Fruit fly (Drosophila melanogaster) whole organism, embryonic: Measurements from ENCODE around the gene CG12016.

Experiments used
- Ada2b ChIP-seq: fragments of 200-800 bp; sonication (Bioruptor generic); IDR thresholded peaks from 2 replicates; pipeline ENCODE4 v1.3.6; 2022; ENCODE audit warnings: missing biosample characterization, missing genetic modification characterization
- BEAF-32 ChIP-seq: fragments of 200-800 bp; sonication (Bioruptor generic); optimal IDR thresholded peaks from 3 replicates; lab custom pipeline; 2017; ENCODE audit warnings: missing biosample characterization, missing genetic modification characterization, mild to moderate bottlenecking, moderate library complexity, missing genetic modification reagents
- Bdp1 ChIP-seq: fragments of 200-800 bp; sonication (Bioruptor generic); optimal IDR thresholded peaks from 3 replicates; lab custom pipeline; 2016; ENCODE audit warnings: missing biosample characterization, missing genetic modification characterization
- Bgb ChIP-seq: fragments of 200-800 bp; sonication (Bioruptor generic); IDR thresholded peaks from 2 replicates; pipeline ENCODE4 v1.3.6; 2022; ENCODE audit warnings: missing biosample characterization, missing genetic modification characterization; ENCODE audit not compliant: partially characterized antibody
- C15 ChIP-seq: fragments of 200-800 bp; sonication (Bioruptor generic); IDR thresholded peaks from 3 replicates; pipeline ENCODE4 v1.3.6; 2022; ENCODE audit warnings: missing biosample characterization, missing genetic modification characterization
- CG13123 ChIP-seq: fragments of 200-800 bp; sonication (Bioruptor generic); optimal IDR thresholded peaks from 2 replicates; lab custom pipeline; 2016; ENCODE audit warnings: missing biosample characterization, missing genetic modification characterization
- CG14965 ChIP-seq: fragments of 200-800 bp; sonication (Bioruptor generic); optimal IDR thresholded peaks from 2 replicates; lab custom pipeline; 2016; ENCODE audit warnings: missing biosample characterization, missing genetic modification characterization, borderline replicate concordance
- CG1603 ChIP-seq: fragments of 200-800 bp; sonication (Bioruptor generic); optimal IDR thresholded peaks from 2 replicates; lab custom pipeline; 2019; ENCODE audit warnings: missing biosample characterization, mild to moderate bottlenecking, missing genetic modification characterization, moderate library complexity
- CG18599 ChIP-seq: fragments of 200-800 bp; sonication (Bioruptor generic); optimal IDR thresholded peaks from 3 replicates; lab custom pipeline; 2017; ENCODE audit warnings: missing biosample characterization, missing genetic modification characterization, mild to moderate bottlenecking, moderate library complexity, missing genetic modification reagents
- CG3163 ChIP-seq: fragments of 200-800 bp; sonication (Bioruptor generic); optimal IDR thresholded peaks from 3 replicates; lab custom pipeline; 2016; ENCODE audit warnings: missing biosample characterization, missing genetic modification characterization
- CG32532 ChIP-seq: fragments of 200-800 bp; sonication (Bioruptor generic); IDR thresholded peaks from 2 replicates; pipeline ENCODE4 v1.3.6; 2022; ENCODE audit warnings: missing biosample characterization, missing genetic modification characterization
- CG3847 ChIP-seq: fragments of 200-800 bp; sonication (Bioruptor generic); IDR thresholded peaks from 2 replicates; pipeline ENCODE4 v1.3.6; 2022; ENCODE audit warnings: missing biosample characterization, missing genetic modification characterization
- CG7271 ChIP-seq: fragments of 200-800 bp; sonication (Bioruptor generic); optimal IDR thresholded peaks from 2 replicates; lab custom pipeline; 2018; ENCODE audit warnings: missing biosample characterization, mild to moderate bottlenecking, missing genetic modification characterization, moderate library complexity
- CG8281 ChIP-seq: fragments of 200-800 bp; sonication (Bioruptor generic); optimal IDR thresholded peaks from 2 replicates; lab custom pipeline; 2018; ENCODE audit warnings: missing biosample characterization, mild to moderate bottlenecking, missing genetic modification characterization, moderate library complexity
- Camta ChIP-seq: fragments of 200-800 bp; sonication (Bioruptor generic); optimal IDR thresholded peaks from 2 replicates; lab custom pipeline; 2016; ENCODE audit warnings: missing biosample characterization, missing genetic modification characterization
- Dad ChIP-seq: fragments of 200-800 bp; sonication (Bioruptor generic); optimal IDR thresholded peaks from 3 replicates; lab custom pipeline; 2016; ENCODE audit warnings: missing biosample characterization, missing genetic modification characterization
- Dref ChIP-seq: fragments of 200-800 bp; sonication (Bioruptor generic); IDR thresholded peaks from 2 replicates; pipeline ENCODE4 v1.3.6; 2022; ENCODE audit warnings: missing biosample characterization, missing genetic modification characterization
- Drgx ChIP-seq: fragments of 200-800 bp; sonication (Bioruptor generic); IDR thresholded peaks from 2 replicates; pipeline ENCODE4 v1.3.6; 2022; ENCODE audit warnings: missing biosample characterization, missing genetic modification characterization
- Eip74EF ChIP-seq, 2 experiments: fragments of 200-800 bp in 1 of 2; fragments of >200 bp in 1 of 2; sonication (Bioruptor generic) in 1 of 2; optimal IDR thresholded peaks; 2 replicates each; lab custom pipeline; 2017 to 2019; ENCODE audit warnings: missing biosample characterization in 2 of 2, missing genetic modification characterization in 2 of 2, mild to moderate bottlenecking in 1 of 2, moderate library complexity in 1 of 2
- Ets65A ChIP-seq: fragments of 200-800 bp; sonication (Bioruptor generic); peaks from one replicate; lab custom pipeline; 2016; ENCODE audit warnings: missing biosample characterization, missing genetic modification characterization
- HHEX ChIP-seq: fragments of 200-800 bp; sonication (Bioruptor generic); optimal IDR thresholded peaks from 3 replicates; lab custom pipeline; 2017; ENCODE audit warnings: missing biosample characterization, mild to moderate bottlenecking, missing genetic modification characterization, missing genetic modification reagents
- HmgD ChIP-seq: fragments of 200-800 bp; sonication (Bioruptor generic); optimal IDR thresholded peaks from 3 replicates; lab custom pipeline; 2016; ENCODE audit warnings: missing biosample characterization, missing genetic modification characterization
- Hmx ChIP-seq: fragments of 200-800 bp; sonication (Bioruptor generic); optimal IDR thresholded peaks from 2 replicates; lab custom pipeline; 2016; ENCODE audit warnings: missing biosample characterization, missing genetic modification characterization
- Kr ChIP-seq: fragments of 200-800 bp; sonication (Bioruptor generic); optimal IDR thresholded peaks from 2 replicates; lab custom pipeline; 2017; ENCODE audit warnings: missing biosample characterization, mild to moderate bottlenecking, missing genetic modification characterization
- Max ChIP-seq: fragments of 200-800 bp; sonication (Bioruptor generic); optimal IDR thresholded peaks from 2 replicates; lab custom pipeline; 2016; ENCODE audit warnings: missing biosample characterization, mild to moderate bottlenecking, missing genetic modification characterization
- Med ChIP-seq: fragments of 200-800 bp; sonication (Bioruptor generic); peaks from one replicate; lab custom pipeline; 2016; ENCODE audit warnings: missing biosample characterization, missing genetic modification characterization, mild to moderate bottlenecking, inconsistent platforms, moderate library complexity
- Nf-YC ChIP-seq: fragments of 200-800 bp; optimal IDR thresholded peaks from 3 replicates; lab custom pipeline; 2019; ENCODE audit warnings: missing biosample characterization, mild to moderate bottlenecking, missing genetic modification characterization, moderate library complexity
- Optix ChIP-seq: fragments of 200-800 bp; sonication (Bioruptor generic); IDR thresholded peaks from 3 replicates; pipeline ENCODE4 v1.3.6; 2022; ENCODE audit warnings: missing biosample characterization, missing genetic modification characterization
- al ChIP-seq: fragments of 200-800 bp; sonication (Bioruptor generic); IDR thresholded peaks from 2 replicates; pipeline ENCODE4 v1.3.6; 2022; ENCODE audit warnings: missing biosample characterization, missing genetic modification characterization
- amos ChIP-seq: fragments of 200-800 bp; sonication (Bioruptor generic); IDR thresholded peaks from 2 replicates; pipeline ENCODE4 v1.3.6; 2022; ENCODE audit warnings: missing biosample characterization, missing genetic modification characterization; ENCODE audit not compliant: partially characterized antibody
- ap ChIP-seq: fragments of 200-800 bp; sonication (Bioruptor generic); IDR thresholded peaks from 2 replicates; pipeline ENCODE4 v1.3.6; 2022; ENCODE audit warnings: missing biosample characterization, missing genetic modification characterization
- ash1 ChIP-seq: fragments of 200-800 bp; sonication (Bioruptor generic); optimal IDR thresholded peaks from 2 replicates; lab custom pipeline; 2018; ENCODE audit warnings: missing biosample characterization, mild to moderate bottlenecking, missing genetic modification characterization
- az2 ChIP-seq: fragments of 200-800 bp; sonication (Bioruptor generic); optimal IDR thresholded peaks from 3 replicates; lab custom pipeline; 2016; ENCODE audit warnings: missing biosample characterization, missing genetic modification characterization
- disco-r ChIP-seq: fragments of 200-800 bp; sonication (Bioruptor generic); optimal IDR thresholded peaks from 2 replicates; lab custom pipeline; 2016; ENCODE audit warnings: missing biosample characterization, missing genetic modification characterization
- dmrt11E ChIP-seq: fragments of 200-800 bp; sonication (Bioruptor generic); optimal IDR thresholded peaks from 3 replicates; lab custom pipeline; 2018; ENCODE audit warnings: missing biosample characterization, mild to moderate bottlenecking, missing genetic modification characterization, moderate library complexity
- eve ChIP-seq, 2 experiments: fragments of >200 bp; optimal IDR thresholded peaks; 2 replicates each; lab custom pipeline; 2017; ENCODE audit warnings: missing biosample characterization in 2 of 2, missing genetic modification characterization in 2 of 2
- ftz-f1 ChIP-seq: fragments of 200-800 bp; sonication (Bioruptor generic); optimal IDR thresholded peaks from 2 replicates; lab custom pipeline; 2016; ENCODE audit warnings: missing biosample characterization, missing genetic modification characterization
- gcm ChIP-seq: fragments of 200-800 bp; sonication (Bioruptor generic); optimal IDR thresholded peaks from 2 replicates; lab custom pipeline; 2019; ENCODE audit warnings: missing biosample characterization, mild to moderate bottlenecking, missing genetic modification characterization, moderate library complexity
- gt ChIP-seq: fragments of 200-800 bp; sonication (Bioruptor generic); IDR thresholded peaks from 2 replicates; pipeline ENCODE4 v1.3.6; 2022; ENCODE audit warnings: missing biosample characterization, missing genetic modification characterization
- ham ChIP-seq: fragments of 200-800 bp; sonication (Bioruptor generic); IDR thresholded peaks from 2 replicates; pipeline ENCODE4 v1.3.6; 2022; ENCODE audit warnings: missing biosample characterization, missing genetic modification characterization
- insv ChIP-seq, 2 experiments: fragments of 200-800 bp; sonication (Bioruptor generic); optimal IDR thresholded peaks; 3 replicates each; lab custom pipeline; 2016 to 2018; ENCODE audit warnings: missing biosample characterization in 2 of 2, missing genetic modification characterization in 2 of 2
- ken ChIP-seq: fragments of 200-800 bp; sonication (Bioruptor generic); IDR thresholded peaks from 3 replicates; pipeline ENCODE4 v1.3.6; 2022; ENCODE audit warnings: missing biosample characterization, missing genetic modification characterization
- mld ChIP-seq: fragments of 200-800 bp; sonication (Bioruptor generic); IDR thresholded peaks from 3 replicates; pipeline ENCODE4 v1.3.6; 2022; ENCODE audit warnings: missing biosample characterization, missing genetic modification characterization; ENCODE audit not compliant: partially characterized antibody
- nerfin-2 ChIP-seq: fragments of 200-800 bp; sonication (Bioruptor generic); IDR thresholded peaks from 2 replicates; pipeline ENCODE4 v1.3.6; 2022; ENCODE audit warnings: missing biosample characterization, missing genetic modification characterization; ENCODE audit not compliant: partially characterized antibody
- run ChIP-seq: fragments of 200-800 bp; sonication (Bioruptor generic); optimal IDR thresholded peaks from 3 replicates; lab custom pipeline; 2018; ENCODE audit warnings: missing biosample characterization, mild to moderate bottlenecking, missing genetic modification characterization
- scrt ChIP-seq: fragments of 200-800 bp; sonication (Bioruptor generic); optimal IDR thresholded peaks from 2 replicates; lab custom pipeline; 2018; ENCODE audit warnings: missing biosample characterization, mild to moderate bottlenecking, missing genetic modification characterization, moderate library complexity
- shn ChIP-seq: fragments of 200-800 bp; sonication (Bioruptor generic); optimal IDR thresholded peaks from 3 replicates; lab custom pipeline; 2016; ENCODE audit warnings: missing biosample characterization, missing genetic modification characterization
- stc ChIP-seq: fragments of 200-800 bp; sonication (Bioruptor generic); IDR thresholded peaks from 2 replicates; pipeline ENCODE4 v1.3.6; 2022; ENCODE audit warnings: missing biosample characterization, missing genetic modification characterization
- vfl ChIP-seq: fragments of 200-800 bp; sonication (Bioruptor generic); optimal IDR thresholded peaks from 2 replicates; lab custom pipeline; 2016; ENCODE audit warnings: missing biosample characterization, missing genetic modification characterization
- zen ChIP-seq: fragments of 200-800 bp; sonication (Bioruptor generic); optimal IDR thresholded peaks from 3 replicates; lab custom pipeline; 2018; ENCODE audit warnings: missing biosample characterization, mild to moderate bottlenecking, missing genetic modification characterization, moderate library complexity
- zfh1 ChIP-seq: fragments of 200-800 bp; sonication (Bioruptor generic); IDR thresholded peaks from 3 replicates; pipeline ENCODE4 v1.3.6; 2022; ENCODE audit warnings: missing biosample characterization, missing genetic modification characterization

CG12016 gene

DNA sequence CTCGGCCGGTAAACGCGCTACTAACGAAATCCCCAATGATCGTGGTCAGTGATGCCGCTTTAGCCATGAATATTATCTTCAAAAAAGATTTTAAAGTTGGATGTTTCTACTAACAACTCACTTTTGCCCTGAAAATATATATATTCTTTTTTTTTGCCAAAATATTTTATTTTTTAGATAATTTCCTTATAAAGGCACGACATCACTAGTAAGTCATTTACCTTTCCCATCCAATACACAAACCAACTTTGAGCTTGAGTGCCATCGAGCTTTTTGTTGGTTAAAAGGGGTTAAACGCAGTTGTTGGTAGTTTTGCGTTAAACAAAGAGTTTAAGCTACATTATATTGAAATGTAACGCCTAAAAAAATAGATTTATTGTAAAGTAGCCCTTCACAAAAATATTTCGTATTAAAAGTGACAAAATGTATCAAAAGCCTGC, 16.2 kb upstream of the CG12016 start, which contains the start of gene CG14968 (continued):
- TF ChIP-seq CG7271 (tag; lab: Kevin White, UChicago) (peak; percentile 75), Med (peak; percentile 96), run (peak; percentile 72), disco-r (GFP tag; lab: Kevin White, UChicago) (peak; percentile 24), Dad (GFP tag; lab: Kevin White, UChicago) (peak; percentile 86), stc (GFP tag; lab: Robert Waterston, UW) (peak; percentile 96), zfh1 (peak; percentile 98), Eip74EF (GFP tag; optimal IDR thresholded peaks at IDR 0.05; lab: Kevin White, UChicago) (peak in 1 of 2 experiments; percentile 85), vfl (GFP tag; lab: Kevin White, UChicago) (peak; percentile 74), Drgx (peak; percentile 95), ash1 (GFP tag; lab: Kevin White, UChicago) (peak; percentile 72), CG18599 (GFP tag; lab: Kevin White, UChicago) (peak; percentile 97), shn (GFP tag; lab: Kevin White, UChicago) (peak; percentile 48), CG3847 (peak; percentile 98), BEAF-32 (GFP tag; lab: Kevin White, UChicago) (no peak), Ada2b (peak; percentile 95), CG13123 (GFP tag; lab: Kevin White, UChicago) (peak; percentile 85), CG1603 (tag; lab: Kevin White, UChicago) (peak; percentile 36), Bgb (GFP tag; lab: Robert Waterston, UW) (no peak), ham (GFP tag; lab: Robert Waterston, UW) (peak; percentile 81), gt (GFP tag; lab: Robert Waterston, UW) (peak; percentile 82), Dref (GFP tag; lab: Robert Waterston, UW) (peak; percentile 32; the same call in 1 of the 2 replicates), CG8281 (peak; percentile 75), mld (GFP tag; lab: Robert Waterston, UW) (no peak), HmgD (GFP tag; lab: Kevin White, UChicago) (no peak), ken (GFP tag; lab: Robert Waterston, UW) (peak; percentile 94), Nf-YC (peak; percentile 69), gcm (GFP tag; lab: Kevin White, UChicago) (peak; percentile 79), eve (GFP tag; optimal IDR thresholded peaks at IDR 0.05; lab: Kevin White, UChicago) (peak in 1 of 2 experiments; percentile 86), nerfin-2 (GFP tag; lab: Robert Waterston, UW) (no peak), ap (peak; percentile 95), az2 (GFP tag; lab: Kevin White, UChicago) (peak; percentile 92), scrt (GFP tag; lab: Kevin White, UChicago) (peak; percentile 90), C15 (GFP tag; lab: Robert Waterston, UW) (peak; percentile 90), Optix (peak; percentile 85), CG14965 (GFP tag; lab: Kevin White, UChicago) (no peak), Kr (GFP tag; lab: Kevin White, UChicago) (no peak), insv (GFP tag; optimal IDR thresholded peaks at IDR 0.05; lab: Kevin White, UChicago) (peak in 1 of 2 experiments; percentile 33), ftz-f1 (peak; percentile 48), Camta (GFP tag; lab: Kevin White, UChicago) (peak; percentile 85), zen (tag; lab: Kevin White, UChicago) (peak; percentile 87), HHEX (GFP tag; lab: Kevin White, UChicago) (peak; percentile 94), Max (GFP tag; lab: Kevin White, UChicago) (peak; percentile 92), dmrt11E (tag; lab: Kevin White, UChicago) (peak; percentile 78), CG3163 (GFP tag; lab: Kevin White, UChicago) (no peak), Ets65A (GFP tag; lab: Kevin White, UChicago) (peak; percentile 92), CG32532 (GFP tag; lab: Robert Waterston, UW) (peak; percentile 98), al (peak; percentile 94), Bdp1 (GFP tag; lab: Kevin White, UChicago) (peak; percentile 70), Hmx (no peak), amos (GFP tag; lab: Robert Waterston, UW) (no peak)
